Worm (Caenorhabditis elegans): ENCODE data around the gene C04E12.2.

Gene C04E12.2

ce11 chrV:3413010-3413409 lies 45.1 kb downstream of the C04E12.2 start, which contains the start of gene txt-11:
Gene txt-11, plus strand, starts transcription at chrV:3413310.
- no peak for TF ChIP-seq tbx-37 (GFP tag; conservative IDR thresholded peaks at IDR 0.05)
- TF ChIP-seq scrt-1 (GFP tag; IDR thresholded peaks at IDR 0.05): no peak
- TF ChIP-seq hnd-1 (tag; optimal IDR thresholded peaks at IDR 0.05): no peak
- TF ChIP-seq ama-1 (optimal IDR thresholded peaks at IDR 0.05): no peak
- no peak for TF ChIP-seq hmbx-1 (tag; optimal IDR thresholded peaks at IDR 0.05)
- TF ChIP-seq ceh-36 (tag; optimal IDR thresholded peaks at IDR 0.05): no peak
- TF ChIP-seq hmg-4 (GFP tag; optimal IDR thresholded peaks at IDR 0.05): no peak
- TF ChIP-seq ceh-13 (GFP tag; optimal IDR thresholded peaks at IDR 0.05): no peak
- no peak for TF ChIP-seq tra-4 (tag; optimal IDR thresholded peaks at IDR 0.05)
- no peak for TF ChIP-seq tbx-11 (GFP tag; IDR thresholded peaks at IDR 0.05)
- no peak for TF ChIP-seq B0310.2 (tag; optimal IDR thresholded peaks at IDR 0.05)
- no peak for TF ChIP-seq flt-1 (GFP tag; IDR thresholded peaks at IDR 0.05)
- no peak for TF ChIP-seq pes-1 (GFP tag; IDR thresholded peaks at IDR 0.05)

ce11 chrV:3417928-3418327 lies 50.1 kb downstream of the C04E12.2 start, which contains the start of gene T20D4.3:
Gene T20D4.3, plus strand, starts transcription at chrV:3418228.
- TF ChIP-seq ceh-13 (GFP tag; optimal IDR thresholded peaks at IDR 0.05): no peak
- TF ChIP-seq hmbx-1 (tag; optimal IDR thresholded peaks at IDR 0.05): no peak
- no peak for TF ChIP-seq ets-7 (tag; optimal IDR thresholded peaks at IDR 0.05)
- no peak for TF ChIP-seq tbx-37 (GFP tag; conservative IDR thresholded peaks at IDR 0.05)
